Fruit fly (Drosophila melanogaster) whole organism, embryonic: ENCODE data around the gene nonC.

Experiments used
- Adf1 ChIP-seq: fragments of 200-800 bp; sonication (Bioruptor generic); IDR thresholded peaks from 2 replicates; pipeline ENCODE4 v1.3.6; 2022; ENCODE audit warnings: missing biosample characterization, missing genetic modification characterization
- B-H2 ChIP-seq: fragments of 200-800 bp; sonication (Bioruptor generic); optimal IDR thresholded peaks from 2 replicates; lab custom pipeline; 2018; ENCODE audit warnings: missing biosample characterization, mild to moderate bottlenecking, missing genetic modification characterization
- BtbVII ChIP-seq: fragments of 200-800 bp; sonication (Bioruptor generic); optimal IDR thresholded peaks from 3 replicates; lab custom pipeline; 2017; ENCODE audit warnings: missing biosample characterization, mild to moderate bottlenecking, missing genetic modification characterization
- CG10274 ChIP-seq: fragments of 200-800 bp; sonication (Bioruptor generic); optimal IDR thresholded peaks from 3 replicates; lab custom pipeline; 2017; ENCODE audit warnings: missing biosample characterization, mild to moderate bottlenecking, missing genetic modification characterization
- CG12155 ChIP-seq: fragments of 200-800 bp; sonication (Bioruptor generic); optimal IDR thresholded peaks from 3 replicates; lab custom pipeline; 2016; ENCODE audit warnings: missing biosample characterization, missing genetic modification characterization
- CG1233 ChIP-seq: fragments of 200-800 bp; sonication (Bioruptor generic); optimal IDR thresholded peaks from 4 replicates; lab custom pipeline; 2018; ENCODE audit warnings: missing biosample characterization, mild to moderate bottlenecking, missing genetic modification characterization
- CG12744 ChIP-seq: fragments of 200-800 bp; sonication (Bioruptor generic); optimal IDR thresholded peaks from 2 replicates; lab custom pipeline; 2016; ENCODE audit warnings: missing biosample characterization, missing genetic modification characterization
- CG13123 ChIP-seq: fragments of 200-800 bp; sonication (Bioruptor generic); optimal IDR thresholded peaks from 2 replicates; lab custom pipeline; 2016; ENCODE audit warnings: missing biosample characterization, missing genetic modification characterization
- CG13775 ChIP-seq: fragments of 200-800 bp; sonication (Bioruptor generic); optimal IDR thresholded peaks from 3 replicates; lab custom pipeline; 2017; ENCODE audit warnings: missing biosample characterization, mild to moderate bottlenecking, missing genetic modification characterization
- CG13894 ChIP-seq: fragments of 200-800 bp; sonication (Bioruptor generic); optimal IDR thresholded peaks from 3 replicates; lab custom pipeline; 2018; ENCODE audit warnings: missing biosample characterization, mild to moderate bottlenecking, missing genetic modification characterization, moderate library complexity
- CG16813 ChIP-seq: fragments of 200-800 bp; sonication (Bioruptor generic); IDR thresholded peaks from 3 replicates; pipeline ENCODE4 v1.3.6; 2022; ENCODE audit warnings: missing biosample characterization, missing genetic modification characterization; ENCODE audit not compliant: partially characterized antibody
- CG17912 ChIP-seq: fragments of 200-800 bp; sonication (Bioruptor generic); optimal IDR thresholded peaks from 2 replicates; lab custom pipeline; 2018; ENCODE audit warnings: missing biosample characterization, mild to moderate bottlenecking, missing genetic modification characterization
- CG30020 ChIP-seq: fragments of 200-800 bp; optimal IDR thresholded peaks from 2 replicates; lab custom pipeline; 2019; ENCODE audit warnings: missing biosample characterization, mild to moderate bottlenecking, missing genetic modification characterization, moderate library complexity
- CG32772 ChIP-seq: fragments of 200-800 bp; sonication (Bioruptor generic); IDR thresholded peaks from 2 replicates; pipeline ENCODE4 v1.3.6; 2022; ENCODE audit warnings: missing biosample characterization, missing genetic modification characterization
- CG33213 ChIP-seq: fragments of 200-800 bp; sonication (Bioruptor generic); optimal IDR thresholded peaks from 3 replicates; lab custom pipeline; 2016; ENCODE audit warnings: missing biosample characterization, missing genetic modification characterization
- CG33557 ChIP-seq: fragments of 200-800 bp; sonication (Bioruptor generic); optimal IDR thresholded peaks from 2 replicates; lab custom pipeline; 2019; ENCODE audit warnings: missing biosample characterization, mild to moderate bottlenecking, missing genetic modification characterization, moderate library complexity
- CG3407 ChIP-seq: fragments of 200-800 bp; sonication (Bioruptor generic); optimal IDR thresholded peaks from 2 replicates; lab custom pipeline; 2018; ENCODE audit warnings: missing biosample characterization, mild to moderate bottlenecking, missing genetic modification characterization
- CG3838 ChIP-seq: fragments of 200-800 bp; sonication (Bioruptor generic); optimal IDR thresholded peaks from 3 replicates; lab custom pipeline; 2016; ENCODE audit warnings: missing biosample characterization, missing genetic modification characterization
- CG3847 ChIP-seq: fragments of 200-800 bp; sonication (Bioruptor generic); IDR thresholded peaks from 2 replicates; pipeline ENCODE4 v1.3.6; 2022; ENCODE audit warnings: missing biosample characterization, missing genetic modification characterization
- CG4854 ChIP-seq: fragments of 200-800 bp; sonication (Bioruptor generic); optimal IDR thresholded peaks from 2 replicates; lab custom pipeline; 2016; ENCODE audit warnings: missing biosample characterization, missing genetic modification characterization, inconsistent platforms
- CG5180 ChIP-seq: fragments of 200-800 bp; sonication (Bioruptor generic); optimal IDR thresholded peaks from 3 replicates; lab custom pipeline; 2017; ENCODE audit warnings: missing biosample characterization, missing genetic modification characterization, mild to moderate bottlenecking, moderate library complexity, missing genetic modification reagents
- CG9932 ChIP-seq: fragments of 200-800 bp; sonication (Bioruptor generic); IDR thresholded peaks from 2 replicates; pipeline ENCODE4 v1.3.6; 2022; ENCODE audit warnings: missing biosample characterization, missing genetic modification characterization
- CoRest ChIP-seq: fragments of 200-800 bp; sonication (Bioruptor generic); optimal IDR thresholded peaks from 3 replicates; lab custom pipeline; 2018; ENCODE audit warnings: missing biosample characterization, mild to moderate bottlenecking, missing genetic modification characterization, moderate library complexity
- Dbx ChIP-seq: fragments of 200-800 bp; sonication (Bioruptor generic); IDR thresholded peaks from 3 replicates; pipeline ENCODE4 v1.3.6; 2022; ENCODE audit warnings: missing biosample characterization, missing genetic modification characterization
- Dfd ChIP-seq, 2 experiments: fragments of >200 bp; optimal IDR thresholded peaks; 2 replicates each; lab custom pipeline; 2017; ENCODE audit warnings: missing biosample characterization in 2 of 2, missing genetic modification characterization in 2 of 2
- Doc3 ChIP-seq: fragments of 200-800 bp; sonication (Bioruptor generic); IDR thresholded peaks from 3 replicates; pipeline ENCODE4 v1.3.6; 2022; ENCODE audit warnings: missing biosample characterization, missing genetic modification characterization; ENCODE audit not compliant: partially characterized antibody
- E2f1 ChIP-seq: fragments of 200-800 bp; sonication (Bioruptor generic); IDR thresholded peaks from 2 replicates; pipeline ENCODE4 v1.3.6; 2022; ENCODE audit warnings: missing biosample characterization, missing genetic modification characterization
- HLHmδ ChIP-seq: fragments of 200-800 bp; sonication (Bioruptor generic); optimal IDR thresholded peaks from 2 replicates; lab custom pipeline; 2018; ENCODE audit warnings: missing biosample characterization, mild to moderate bottlenecking, missing genetic modification characterization, moderate library complexity
- Six4 ChIP-seq: fragments of 200-800 bp; sonication (Bioruptor generic); optimal IDR thresholded peaks from 2 replicates; lab custom pipeline; 2016; ENCODE audit warnings: missing biosample characterization, missing genetic modification characterization
- Sox102F ChIP-seq: fragments of 200-800 bp; sonication (Bioruptor generic); optimal IDR thresholded peaks from 2 replicates; lab custom pipeline; 2018; ENCODE audit warnings: missing biosample characterization, mild to moderate bottlenecking, missing genetic modification characterization, moderate library complexity
- Spps ChIP-seq: fragments of 200-800 bp; sonication (Bioruptor generic); optimal IDR thresholded peaks from 2 replicates; lab custom pipeline; 2018; ENCODE audit warnings: missing biosample characterization, mild to moderate bottlenecking, missing genetic modification characterization
- TFAM ChIP-seq: fragments of 200-800 bp; sonication (Bioruptor generic); optimal IDR thresholded peaks from 2 replicates; lab custom pipeline; 2017; ENCODE audit warnings: missing biosample characterization, missing genetic modification characterization, inconsistent platforms
- bab2 ChIP-seq: fragments of 200-800 bp; sonication (Bioruptor generic); optimal IDR thresholded peaks from 2 replicates; lab custom pipeline; 2016; ENCODE audit warnings: missing biosample characterization, missing genetic modification characterization
- bigmax ChIP-seq: fragments of 200-800 bp; sonication (Bioruptor generic); optimal IDR thresholded peaks from 2 replicates; lab custom pipeline; 2018; ENCODE audit warnings: missing biosample characterization, mild to moderate bottlenecking, missing genetic modification characterization
- chinmo ChIP-seq: fragments of 200-800 bp; sonication (Bioruptor generic); IDR thresholded peaks from 4 replicates; pipeline ENCODE4 v1.3.6; 2022; ENCODE audit warnings: missing biosample characterization, missing genetic modification characterization; ENCODE audit not compliant: partially characterized antibody
- chm ChIP-seq: fragments of 200-800 bp; sonication (Bioruptor generic); IDR thresholded peaks from 2 replicates; pipeline ENCODE4 v1.3.6; 2022; ENCODE audit warnings: missing biosample characterization, missing genetic modification characterization
- dmrt99B ChIP-seq: fragments of 200-800 bp; sonication (Bioruptor generic); optimal IDR thresholded peaks from 2 replicates; lab custom pipeline; 2018; ENCODE audit warnings: missing biosample characterization, mild to moderate bottlenecking, missing genetic modification characterization, moderate library complexity
- gro ChIP-seq: fragments of 200-800 bp; sonication (Bioruptor generic); optimal IDR thresholded peaks from 2 replicates; lab custom pipeline; 2016; ENCODE audit warnings: missing biosample characterization, missing genetic modification characterization
- lbe ChIP-seq: fragments of 200-800 bp; sonication (Bioruptor generic); optimal IDR thresholded peaks from 2 replicates; lab custom pipeline; 2016; ENCODE audit warnings: missing biosample characterization, mild to moderate bottlenecking, missing genetic modification characterization
- lilli ChIP-seq: fragments of 200-800 bp; sonication (Bioruptor generic); optimal IDR thresholded peaks from 3 replicates; lab custom pipeline; 2016; ENCODE audit warnings: missing biosample characterization, missing genetic modification characterization
- oc ChIP-seq: fragments of 200-800 bp; sonication (Bioruptor generic); optimal IDR thresholded peaks from 2 replicates; lab custom pipeline; 2018; ENCODE audit warnings: missing biosample characterization, mild to moderate bottlenecking, missing genetic modification characterization, moderate library complexity
- odd ChIP-seq: fragments of 200-800 bp; sonication (Bioruptor generic); optimal IDR thresholded peaks from 2 replicates; lab custom pipeline; 2017; ENCODE audit warnings: missing biosample characterization, mild to moderate bottlenecking, missing genetic modification characterization
- onecut ChIP-seq: fragments of 200-800 bp; sonication (Bioruptor generic); IDR thresholded peaks from 2 replicates; pipeline ENCODE4 v1.3.6; 2022; ENCODE audit warnings: missing biosample characterization, missing genetic modification characterization
- pfk ChIP-seq: fragments of 200-800 bp; sonication (Bioruptor generic); optimal IDR thresholded peaks from 2 replicates; lab custom pipeline; 2018; ENCODE audit warnings: missing biosample characterization, mild to moderate bottlenecking, missing genetic modification characterization, moderate library complexity
- pho ChIP-seq: fragments of 200-800 bp; sonication (Bioruptor generic); optimal IDR thresholded peaks from 2 replicates; lab custom pipeline; 2016; ENCODE audit warnings: missing biosample characterization, missing genetic modification characterization
- sens-2 ChIP-seq: fragments of 200-800 bp; sonication (Bioruptor generic); IDR thresholded peaks from 2 replicates; pipeline ENCODE4 v1.3.6; 2022; ENCODE audit warnings: missing biosample characterization, missing genetic modification characterization
- sima ChIP-seq: fragments of 200-800 bp; sonication (Bioruptor generic); optimal IDR thresholded peaks from 2 replicates; lab custom pipeline; 2016; ENCODE audit warnings: missing biosample characterization, missing genetic modification characterization
- so ChIP-seq: fragments of 200-800 bp; sonication (Bioruptor generic); IDR thresholded peaks from 3 replicates; pipeline ENCODE4 v1.3.6; 2022; ENCODE audit warnings: missing biosample characterization, missing genetic modification characterization

Gene nonC

DNA sequence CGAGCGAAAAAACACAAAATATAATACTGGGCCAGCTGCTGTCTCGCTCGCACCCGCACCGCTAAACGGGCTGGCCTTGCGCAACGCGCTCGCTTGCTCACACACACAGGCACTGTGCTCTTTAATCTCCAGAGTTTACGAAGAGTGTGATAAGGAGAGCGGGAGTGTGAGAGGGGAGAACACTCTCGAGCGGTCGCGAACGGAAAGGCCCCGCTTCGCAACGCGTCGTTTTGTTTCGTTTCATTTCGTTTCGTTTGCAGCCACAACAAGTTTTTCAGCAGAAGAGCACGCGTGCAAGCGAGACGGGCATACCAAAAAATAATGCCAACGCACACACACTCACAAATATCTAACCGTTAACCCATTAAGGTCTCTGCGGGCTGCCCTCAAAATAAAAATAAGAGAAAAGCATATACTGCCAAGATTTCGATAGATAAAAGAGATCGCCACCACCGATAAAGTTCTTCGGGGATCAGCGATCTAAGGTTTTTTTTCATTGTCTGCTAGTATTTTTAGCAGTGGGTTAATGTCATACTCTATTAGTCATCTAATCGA, 37.3 kb downstream of the nonC start (continued):
- no peak for TF ChIP-seq CG33213
- peak; percentile 69; the same call in 2 of the 3 replicates for TF ChIP-seq Dbx (GFP tag; lab: Robert Waterston, UW)
- no peak for TF ChIP-seq TFAM
- TF ChIP-seq onecut (GFP tag; lab: Robert Waterston, UW): peak; percentile 23; the same call in 1 of the 2 replicates
- TF ChIP-seq Doc3: no peak
- no peak for TF ChIP-seq CG3407 (GFP tag; lab: Kevin White, UChicago)
- peak; percentile 18 for TF ChIP-seq BtbVII
- peak; percentile 39 for TF ChIP-seq bab2 (GFP tag; lab: Kevin White, UChicago)
- TF ChIP-seq oc (tag; lab: Kevin White, UChicago): peak; percentile 77
- peak; percentile 100 for TF ChIP-seq CG1233 (GFP tag; lab: Kevin White, UChicago)
- TF ChIP-seq sens-2 (GFP tag; lab: Robert Waterston, UW): 0 out of 2 replicates have a peak, but pooled peaks have one; percentile 23
- TF ChIP-seq odd (GFP tag; lab: Kevin White, UChicago): no peak
- peak; percentile 66 for TF ChIP-seq CG32772 (GFP tag; lab: Robert Waterston, UW)
- no peak for TF ChIP-seq CG17912 (GFP tag; lab: Kevin White, UChicago)
- no peak for TF ChIP-seq Spps (tag; lab: Kevin White, UChicago)
- TF ChIP-seq lbe (GFP tag; lab: Kevin White, UChicago): peak; percentile 36
- no peak for TF ChIP-seq Six4 (GFP tag; lab: Kevin White, UChicago)
- peak; percentile 8 for TF ChIP-seq CG12744 (GFP tag; lab: Kevin White, UChicago)
- TF ChIP-seq so (GFP tag; lab: Robert Waterston, UW): peak; percentile 66; the same call in 2 of the 3 replicates
- TF ChIP-seq CG33557 (GFP tag; lab: Kevin White, UChicago): no peak
- TF ChIP-seq CG3847: peak; percentile 48

dm6 chrX:6862521-6863288, 38.4 kb downstream of the nonC start:
- peak; percentile 70 for TF ChIP-seq pfk (GFP tag; lab: Kevin White, UChicago)
- peak; percentile 85 for TF ChIP-seq Adf1 (GFP tag; lab: Robert Waterston, UW)
- peak; percentile 29; the same call in 1 of the 2 replicates for TF ChIP-seq chm
- TF ChIP-seq chinmo (GFP tag; lab: Robert Waterston, UW): peak; percentile 98
- TF ChIP-seq CG13775: no peak
- TF ChIP-seq CG10274 (GFP tag; lab: Kevin White, UChicago): no peak
- TF ChIP-seq B-H2 (GFP tag; lab: Kevin White, UChicago): peak; percentile 4
- TF ChIP-seq CG13123 (GFP tag; lab: Kevin White, UChicago): no peak
- TF ChIP-seq CG4854 (GFP tag; lab: Kevin White, UChicago): no peak
- TF ChIP-seq gro (GFP tag; lab: Kevin White, UChicago): no peak
- no peak for TF ChIP-seq Sox102F (GFP tag; lab: Kevin White, UChicago)
- peak; percentile 86 for TF ChIP-seq CG12155
- TF ChIP-seq dmrt99B (tag; lab: Kevin White, UChicago): no peak
- TF ChIP-seq lilli (GFP tag; lab: Kevin White, UChicago): no peak
- TF ChIP-seq CoRest (tag; lab: Kevin White, UChicago): no peak
- no peak for TF ChIP-seq Dfd (GFP tag; optimal IDR thresholded peaks at IDR 0.05; lab: Kevin White, UChicago)
- no peak for TF ChIP-seq CG16813 (GFP tag; lab: Robert Waterston, UW)
- TF ChIP-seq pho (GFP tag; lab: Kevin White, UChicago): no peak
- TF ChIP-seq CG9932 (GFP tag; lab: Robert Waterston, UW): peak; percentile 6; the same call in 1 of the 2 replicates
- no peak for TF ChIP-seq E2f1
- peak; percentile 100 for TF ChIP-seq CG1233 (GFP tag; lab: Kevin White, UChicago)
- TF ChIP-seq CG13894 (tag; lab: Kevin White, UChicago): peak; percentile 70
- TF ChIP-seq sima: no peak
- no peak for TF ChIP-seq HLHmδ
- TF ChIP-seq CG30020: no peak
- TF ChIP-seq CG3838 (GFP tag; lab: Kevin White, UChicago): peak; percentile 59
- peak; percentile 68 for TF ChIP-seq CG5180 (GFP tag; lab: Kevin White, UChicago)
- no peak for TF ChIP-seq bigmax (GFP tag; lab: Kevin White, UChicago)
